Fruit fly (Drosophila melanogaster) whole organism, adult: ENCODE data around the gene Cip4.

Source experiments
- CG11617 ChIP-seq: fragments of 200-800 bp; sonication (Bioruptor generic); optimal IDR thresholded peaks from 2 replicates; lab custom pipeline; 2017; ENCODE audit warnings: mild to moderate bottlenecking, missing biosample characterization, missing genetic modification reagents, missing genetic modification characterization
- CG1620 ChIP-seq: fragments of 200-800 bp; sonication (Bioruptor generic); optimal IDR thresholded peaks from 2 replicates; lab custom pipeline; 2016; ENCODE audit warnings: missing biosample characterization, missing genetic modification characterization
- CG5204 ChIP-seq: fragments of 200-800 bp; sonication (Bioruptor generic); optimal IDR thresholded peaks from 2 replicates; lab custom pipeline; 2016; ENCODE audit warnings: missing biosample characterization, missing genetic modification characterization
- CG7101 ChIP-seq: fragments of 200-800 bp; sonication (Bioruptor generic); optimal IDR thresholded peaks from 2 replicates; lab custom pipeline; 2018; ENCODE audit warnings: missing biosample characterization, mild to moderate bottlenecking, missing genetic modification characterization, moderate library complexity
- Clk ChIP-seq: fragments of 200-800 bp; sonication (Bioruptor generic); optimal IDR thresholded peaks from 2 replicates; lab custom pipeline; 2017; ENCODE audit warnings: missing biosample characterization, missing genetic modification characterization
- Hr96 ChIP-seq: fragments of 200-800 bp; sonication (Bioruptor generic); optimal IDR thresholded peaks from 2 replicates; lab custom pipeline; 2016; ENCODE audit warnings: missing biosample characterization, missing genetic modification characterization
- Mnt ChIP-seq: fragments of 200-800 bp; sonication (Bioruptor generic); optimal IDR thresholded peaks from 2 replicates; lab custom pipeline; 2016; ENCODE audit warnings: missing biosample characterization, mild to moderate bottlenecking, missing genetic modification characterization
- cnc ChIP-seq, 2 experiments: fragments of >200 bp; optimal IDR thresholded peaks; 2 replicates each; lab custom pipeline; 2017
- kay ChIP-seq: fragments of 200-800 bp; sonication (Bioruptor generic); peaks from one replicate; lab custom pipeline; 2016; ENCODE audit warnings: missing biosample characterization, missing genetic modification characterization, borderline replicate concordance
- ovo ChIP-seq: fragments of 200-800 bp; sonication (Bioruptor generic); optimal IDR thresholded peaks from 2 replicates; lab custom pipeline; 2016; ENCODE audit warnings: missing biosample characterization, missing genetic modification characterization
- tj ChIP-seq: fragments of 200-800 bp; sonication (Bioruptor generic); optimal IDR thresholded peaks from 3 replicates; lab custom pipeline; 2017; ENCODE audit warnings: missing biosample characterization, mild to moderate bottlenecking, missing genetic modification characterization, moderate library complexity

- TF ChIP-seq Clk, result no peak
- TF ChIP-seq Mnt (GFP tag; lab: Kevin White, UChicago), result peak; percentile 98
- TF ChIP-seq kay (GFP tag; lab: Kevin White, UChicago), result peak; percentile 87
- TF ChIP-seq cnc (optimal IDR thresholded peaks at IDR 0.05; lab: Kevin White, UChicago), result no peak
- TF ChIP-seq CG1620 (GFP tag; lab: Kevin White, UChicago), result peak; percentile 68
- TF ChIP-seq CG5204 (GFP tag; lab: Kevin White, UChicago), result peak; percentile 70
- TF ChIP-seq ovo (GFP tag; lab: Kevin White, UChicago), result peak; percentile 62
- TF ChIP-seq tj, result peak; percentile 48
- TF ChIP-seq Hr96 (GFP tag; lab: Kevin White, UChicago), result peak; percentile 16
- TF ChIP-seq CG11617 (GFP tag; lab: Kevin White, UChicago), result peak; percentile 81
- TF ChIP-seq CG7101 (tag; lab: Kevin White, UChicago), result peak; percentile 78
Measured at dm6 chr3L:4363887-4364794, at the start of gene Cip4, which contains the start of gene mRpS6.
